Fruit fly (Drosophila melanogaster): ENCODE results near the gene MED17.

- TF ChIP-seq CG12942 (GFP tag; optimal IDR thresholded peaks at IDR 0.05) (no peak), zen (tag; optimal IDR thresholded peaks at IDR 0.05) (peak; percentile 48), CG13624 (GFP tag; optimal IDR thresholded peaks at IDR 0.05) (no peak), CG30431 (GFP tag; optimal IDR thresholded peaks at IDR 0.05) (no peak), CG7357 (GFP tag; IDR thresholded peaks at IDR 0.05) (no peak), CG3163 (GFP tag; optimal IDR thresholded peaks at IDR 0.05) (no peak), tup (GFP tag; optimal IDR thresholded peaks at IDR 0.05) (no peak), pfk (GFP tag; optimal IDR thresholded peaks at IDR 0.05) (no peak), az2 (GFP tag; optimal IDR thresholded peaks at IDR 0.05) (peak; percentile 9), CG12155 (GFP tag; optimal IDR thresholded peaks at IDR 0.05) (no peak), usp (GFP tag; optimal IDR thresholded peaks at IDR 0.05) (no peak)
Measured at dm6 chr3R:18168929-18169350, 19.9 kb upstream of the MED17 start.
